Fruit fly (Drosophila melanogaster): ENCODE measurements around the gene nkd.

The nkd gene

dm6 chr3L:19062472-19063409 lies 17.5 kb upstream of the nkd start, which contains the start of the genes Ugt316A1 and Sfxn2:
TSS of gene Ugt316A1 (minus strand) at chr3L:19062816.
TSS of gene Sfxn2 (plus strand) at chr3L:19063165.
- TF ChIP-seq Sin3A (optimal IDR thresholded peaks at IDR 0.05) (no peak), insv (optimal IDR thresholded peaks at IDR 0.05) (no peak), psq (optimal IDR thresholded peaks at IDR 0.05) (no peak), h (optimal IDR thresholded peaks at IDR 0.05) (no peak), ttk (optimal IDR thresholded peaks at IDR 0.05) (no peak), Myc (optimal IDR thresholded peaks at IDR 0.05) (no peak)

dm6 chr3L:19058824-19059223 lies 13.6 kb upstream of the nkd start:
- no peak for TF ChIP-seq psq (optimal IDR thresholded peaks at IDR 0.05)
- no peak for TF ChIP-seq Sin3A (optimal IDR thresholded peaks at IDR 0.05)
- TF ChIP-seq Myc (optimal IDR thresholded peaks at IDR 0.05), result no peak
- no peak for TF ChIP-seq insv (optimal IDR thresholded peaks at IDR 0.05)
- no peak for TF ChIP-seq ttk (optimal IDR thresholded peaks at IDR 0.05)
- no peak for TF ChIP-seq h (optimal IDR thresholded peaks at IDR 0.05)

dm6 chr3L:19056857-19057324 lies 11.6 kb upstream of the nkd start:
- TF ChIP-seq Myc (optimal IDR thresholded peaks at IDR 0.05) (no peak), insv (optimal IDR thresholded peaks at IDR 0.05) (no peak), ttk (optimal IDR thresholded peaks at IDR 0.05) (no peak), Sin3A (optimal IDR thresholded peaks at IDR 0.05) (no peak), h (optimal IDR thresholded peaks at IDR 0.05) (no peak), psq (optimal IDR thresholded peaks at IDR 0.05) (no peak)

- TF ChIP-seq psq (optimal IDR thresholded peaks at IDR 0.05), result no peak
- TF ChIP-seq Myc (optimal IDR thresholded peaks at IDR 0.05), result no peak
- no peak for TF ChIP-seq Sin3A (optimal IDR thresholded peaks at IDR 0.05)
- TF ChIP-seq h (optimal IDR thresholded peaks at IDR 0.05), result no peak
- TF ChIP-seq insv (optimal IDR thresholded peaks at IDR 0.05), result no peak
- TF ChIP-seq ttk (optimal IDR thresholded peaks at IDR 0.05), result no peak
These were observed 9.8 kb upstream of the nkd start for dm6 chr3L:19055064-19055463.

- TF ChIP-seq ttk (optimal IDR thresholded peaks at IDR 0.05) (no peak), insv (optimal IDR thresholded peaks at IDR 0.05) (no peak), h (optimal IDR thresholded peaks at IDR 0.05) (no peak), Sin3A (optimal IDR thresholded peaks at IDR 0.05) (no peak), psq (optimal IDR thresholded peaks at IDR 0.05) (no peak), Myc (optimal IDR thresholded peaks at IDR 0.05) (no peak)
These were observed 9.0 kb upstream of the nkd start for dm6 chr3L:19054266-19054665.

- TF ChIP-seq ttk (optimal IDR thresholded peaks at IDR 0.05), result no peak
- no peak for TF ChIP-seq Sin3A (optimal IDR thresholded peaks at IDR 0.05)
- TF ChIP-seq psq (optimal IDR thresholded peaks at IDR 0.05), result no peak
- no peak for TF ChIP-seq h (optimal IDR thresholded peaks at IDR 0.05)
- TF ChIP-seq Myc (optimal IDR thresholded peaks at IDR 0.05), result no peak
- TF ChIP-seq insv (optimal IDR thresholded peaks at IDR 0.05), result no peak
These were observed 8.1 kb upstream of the nkd start, which contains the start of gene CG43407 for dm6 chr3L:19053339-19053818. TSS of gene CG43407 (minus strand) at chr3L:19053389.

- no peak for TF ChIP-seq Myc (optimal IDR thresholded peaks at IDR 0.05)
- no peak for TF ChIP-seq h (optimal IDR thresholded peaks at IDR 0.05)
- no peak for TF ChIP-seq ttk (optimal IDR thresholded peaks at IDR 0.05)
- TF ChIP-seq psq (optimal IDR thresholded peaks at IDR 0.05), result no peak
These were observed 6.7 kb upstream of the nkd start, which contains the start of gene Acp76A for dm6 chr3L:19051926-19052325. TSS of gene Acp76A (minus strand) at chr3L:19052026.

- TF ChIP-seq ttk (optimal IDR thresholded peaks at IDR 0.05), result no peak
- no peak for TF ChIP-seq psq (optimal IDR thresholded peaks at IDR 0.05)
- TF ChIP-seq insv (optimal IDR thresholded peaks at IDR 0.05), result no peak
- no peak for TF ChIP-seq Sin3A (optimal IDR thresholded peaks at IDR 0.05)
- TF ChIP-seq Myc (optimal IDR thresholded peaks at IDR 0.05), result no peak
- no peak for TF ChIP-seq h (optimal IDR thresholded peaks at IDR 0.05)
These were observed 4.6 kb upstream of the nkd start for dm6 chr3L:19049669-19050510.

- TF ChIP-seq insv (optimal IDR thresholded peaks at IDR 0.05), result no peak
- no peak for TF ChIP-seq ttk (optimal IDR thresholded peaks at IDR 0.05)
- no peak for TF ChIP-seq Myc (optimal IDR thresholded peaks at IDR 0.05)
- TF ChIP-seq Sin3A (optimal IDR thresholded peaks at IDR 0.05), result no peak
- no peak for TF ChIP-seq psq (optimal IDR thresholded peaks at IDR 0.05)
- no peak for TF ChIP-seq h (optimal IDR thresholded peaks at IDR 0.05)
These were observed 3.5 kb upstream of the nkd start for dm6 chr3L:19048761-19049160.

dm6 chr3L:19048257-19048656 lies 3.0 kb upstream of the nkd start:
- no peak for TF ChIP-seq insv (optimal IDR thresholded peaks at IDR 0.05)
- no peak for TF ChIP-seq psq (optimal IDR thresholded peaks at IDR 0.05)
- no peak for TF ChIP-seq Sin3A (optimal IDR thresholded peaks at IDR 0.05)
- no peak for TF ChIP-seq ttk (optimal IDR thresholded peaks at IDR 0.05)
- TF ChIP-seq h (optimal IDR thresholded peaks at IDR 0.05), result no peak
- no peak for TF ChIP-seq Myc (optimal IDR thresholded peaks at IDR 0.05)

- TF ChIP-seq Sin3A (optimal IDR thresholded peaks at IDR 0.05) (no peak), h (optimal IDR thresholded peaks at IDR 0.05) (no peak), Myc (optimal IDR thresholded peaks at IDR 0.05) (no peak), ttk (optimal IDR thresholded peaks at IDR 0.05) (no peak), insv (optimal IDR thresholded peaks at IDR 0.05) (no peak), psq (optimal IDR thresholded peaks at IDR 0.05) (no peak)
These were observed 1.3 kb upstream of the nkd start for dm6 chr3L:19046389-19047042.
